Worm (Caenorhabditis elegans): Measurements from ENCODE around the gene cyb-2.1.

Gene cyb-2.1

ce11 chrIV:11030117-11030516 is 44.3 kb downstream of the cyb-2.1 start:
- no peak for TF ChIP-seq tag-97 (GFP tag; IDR thresholded peaks at IDR 0.05)
- TF ChIP-seq unc-62 (GFP tag; optimal IDR thresholded peaks at IDR 0.05 in 1 of 2) = peak in 1 of 2 experiments; percentile 52
- TF ChIP-seq unc-62 (tag; optimal IDR thresholded peaks at IDR 0.05) = no peak
- peak; percentile 61 for TF ChIP-seq aha-1 (tag)

ce11 chrIV:11030893-11031292 is 45.1 kb downstream of the cyb-2.1 start, which contains the start of gene hrg-4:
Gene hrg-4 (minus strand): TSS chrIV:11030993.
- TF ChIP-seq ZK546.5 (tag; optimal IDR thresholded peaks at IDR 0.05) (no peak), hlh-30 (tag; optimal IDR thresholded peaks at IDR 0.05; ENCODE audit: insufficient read depth) (peak; percentile 26), rbr-2 (tag; optimal IDR thresholded peaks at IDR 0.05) (no peak), nhr-76 (tag; optimal IDR thresholded peaks at IDR 0.05) (no peak), unc-62 (GFP tag; optimal IDR thresholded peaks at IDR 0.05 in 1 of 2) (peak in 1 of 2 experiments; percentile 75), unc-62 (tag; optimal IDR thresholded peaks at IDR 0.05) (no peak), lin-38 (GFP tag; IDR thresholded peaks at IDR 0.05) (no peak), zip-2 (tag; optimal IDR thresholded peaks at IDR 0.05) (no peak), T26A8.4 (GFP tag; IDR thresholded peaks at IDR 0.05) (no peak), unc-39 (tag; optimal IDR thresholded peaks at IDR 0.05) (no peak), spr-1 (tag; optimal IDR thresholded peaks at IDR 0.05) (no peak), hif-1 (tag; optimal IDR thresholded peaks at IDR 0.05) (no peak), dmd-8 (GFP tag; IDR thresholded peaks at IDR 0.05) (no peak), mxl-3 (GFP tag; optimal IDR thresholded peaks at IDR 0.05) (no peak), fkh-10 (GFP tag; optimal IDR thresholded peaks at IDR 0.05) (no peak)

- TF ChIP-seq lin-29 (GFP tag; IDR thresholded peaks at IDR 0.05) (no peak), madf-5 (GFP tag; IDR thresholded peaks at IDR 0.05) (no peak), nhr-6 (tag; optimal IDR thresholded peaks at IDR 0.05) (no peak), aha-1 (tag) (peak; percentile 66), dve-1 (tag; optimal IDR thresholded peaks at IDR 0.05; ENCODE audit: insufficient read depth) (peak; percentile 42), dpl-1 (GFP tag; optimal IDR thresholded peaks at IDR 0.05) (no peak), attf-4 (tag; optimal IDR thresholded peaks at IDR 0.05) (no peak), F44E2.7 (GFP tag; IDR thresholded peaks at IDR 0.05) (no peak), pqm-1 (tag; optimal IDR thresholded peaks at IDR 0.05) (peak; percentile 57), rbr-2 (tag; optimal IDR thresholded peaks at IDR 0.05) (no peak), hif-1 (tag; optimal IDR thresholded peaks at IDR 0.05) (no peak), set-16 (GFP tag; IDR thresholded peaks at IDR 0.05) (no peak), lin-1 (GFP tag; IDR thresholded peaks at IDR 0.05) (no peak), mep-1 (tag; optimal IDR thresholded peaks at IDR 0.05) (peak; percentile 50), ceh-44 (GFP tag; IDR thresholded peaks at IDR 0.05) (no peak), ceh-20 (GFP tag; IDR thresholded peaks at IDR 0.05) (no peak), tag-97 (GFP tag; IDR thresholded peaks at IDR 0.05) (no peak), mxl-3 (GFP tag; optimal IDR thresholded peaks at IDR 0.05) (no peak), zip-11 (GFP tag; IDR thresholded peaks at IDR 0.05) (no peak), Y5F2A.4 (GFP tag; optimal IDR thresholded peaks at IDR 0.05) (no peak), dmd-9 (GFP tag; IDR thresholded peaks at IDR 0.05) (no peak), nhr-48 (tag; optimal IDR thresholded peaks at IDR 0.05) (peak; percentile 3), ctbp-1 (GFP tag; IDR thresholded peaks at IDR 0.05) (no peak), fkh-10 (GFP tag; optimal IDR thresholded peaks at IDR 0.05) (no peak), T20F7.1 (GFP tag; optimal IDR thresholded peaks at IDR 0.05) (no peak), hlh-11 (tag; optimal IDR thresholded peaks at IDR 0.05) (peak; percentile 24), T26A8.4 (GFP tag; IDR thresholded peaks at IDR 0.05) (no peak), madf-9 (GFP tag; conservative IDR thresholded peaks at IDR 0.05) (no peak), lin-39 (tag; optimal IDR thresholded peaks at IDR 0.05) (no peak), mxl-2 (GFP tag; conservative IDR thresholded peaks at IDR 0.05) (no peak), ama-1 (optimal IDR thresholded peaks at IDR 0.05) (no peak), Y105C5A.15 (GFP tag; IDR thresholded peaks at IDR 0.05) (no peak), egl-27 (tag; optimal IDR thresholded peaks at IDR 0.05) (no peak), mdt-29 (GFP tag; IDR thresholded peaks at IDR 0.05) (no peak), dmd-6 (GFP tag; IDR thresholded peaks at IDR 0.05) (peak; percentile 68), R02D3.7 (tag; optimal IDR thresholded peaks at IDR 0.05) (no peak), F10B5.3 (tag; optimal IDR thresholded peaks at IDR 0.05) (no peak), daf-12 (tag; optimal IDR thresholded peaks at IDR 0.05) (no peak)
Observed at ce11 chrIV:11031640-11032039, 45.9 kb downstream of the cyb-2.1 start.
